Fruit fly (Drosophila melanogaster): ENCODE data around the gene Ype.

- TF ChIP-seq pan (optimal IDR thresholded peaks at IDR 0.05) (no peak), h (GFP tag; optimal IDR thresholded peaks at IDR 0.05) (no peak), Myc (optimal IDR thresholded peaks at IDR 0.05) (peak; percentile 40), OdsH (GFP tag; optimal IDR thresholded peaks at IDR 0.05) (no peak), rgr (GFP tag; optimal IDR thresholded peaks at IDR 0.05) (no peak)
Measured at dm6 chrX:13358240-13358799, 28.9 kb downstream of the Ype start.
